Fruit fly (Drosophila melanogaster): ENCODE data around the gene Grl65a.

Gene Grl65a

DNA sequence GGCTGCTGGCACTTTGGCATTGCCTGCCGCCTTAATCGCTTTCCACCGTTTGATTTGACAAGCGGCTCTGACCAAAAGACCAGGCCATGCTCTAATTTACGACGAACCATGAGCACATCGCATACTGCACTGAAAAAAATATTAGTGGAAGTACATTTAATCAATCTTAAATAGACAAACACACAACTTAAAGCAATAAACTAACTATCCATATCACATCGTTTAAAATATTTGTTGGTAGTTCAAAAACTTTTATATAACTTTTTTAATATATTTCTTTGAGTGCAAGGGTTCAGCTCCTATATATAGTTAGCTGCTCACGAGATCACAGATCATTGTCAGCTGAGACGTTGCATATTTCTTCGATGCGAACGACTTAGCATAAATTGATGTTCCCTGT is 38.2 kb upstream of the Grl65a start (continued):
- 0 out of 4 replicates have a peak, but pooled peaks have one; percentile 43 for TF ChIP-seq chinmo (GFP tag; IDR thresholded peaks at IDR 0.05; ENCODE audit: partially characterized antibody)
- peak; percentile 12 for TF ChIP-seq CG9437 (GFP tag; optimal IDR thresholded peaks at IDR 0.05)
- peak; percentile 73 for TF ChIP-seq CG18262 (tag; optimal IDR thresholded peaks at IDR 0.05)
- TF ChIP-seq CG12769 (tag; optimal IDR thresholded peaks at IDR 0.05), result peak; percentile 64
- no peak for TF ChIP-seq knrl (GFP tag; IDR thresholded peaks at IDR 0.05; ENCODE audit: partially characterized antibody)
- TF ChIP-seq Oaz (GFP tag; IDR thresholded peaks at IDR 0.05), result no peak
- no peak for TF ChIP-seq wdn (GFP tag; IDR thresholded peaks at IDR 0.05)
- no peak for TF ChIP-seq klu (GFP tag; IDR thresholded peaks at IDR 0.05)
- no peak for TF ChIP-seq dati (GFP tag; IDR thresholded peaks at IDR 0.05)
- TF ChIP-seq CG16779 (GFP tag; IDR thresholded peaks at IDR 0.05), result no peak
- TF ChIP-seq CG11504 (tag; optimal IDR thresholded peaks at IDR 0.05), result peak; percentile 82
- peak; percentile 64 for TF ChIP-seq CG4820 (GFP tag; optimal IDR thresholded peaks at IDR 0.05)
- no peak for TF ChIP-seq al (GFP tag; IDR thresholded peaks at IDR 0.05)
- no peak for TF ChIP-seq gsb (GFP tag; IDR thresholded peaks at IDR 0.05)
- TF ChIP-seq CG4360 (GFP tag; IDR thresholded peaks at IDR 0.05), result 0 out of 2 replicates have a peak, but pooled peaks have one; percentile 31
- TF ChIP-seq CG2120 (GFP tag; optimal IDR thresholded peaks at IDR 0.05), result peak; percentile 45
- peak; percentile 64 for TF ChIP-seq odd (GFP tag; optimal IDR thresholded peaks at IDR 0.05)
- TF ChIP-seq crol (GFP tag; IDR thresholded peaks at IDR 0.05), result no peak
- no peak for TF ChIP-seq CG4617 (GFP tag; optimal IDR thresholded peaks at IDR 0.05; ENCODE audit: borderline replicate concordance)
- TF ChIP-seq p53 (GFP tag; optimal IDR thresholded peaks at IDR 0.05), result no peak
- TF ChIP-seq CG13894 (tag; optimal IDR thresholded peaks at IDR 0.05), result no peak
- no peak for TF ChIP-seq CG6272 (GFP tag; IDR thresholded peaks at IDR 0.05)
- no peak for TF ChIP-seq insv (GFP tag; optimal IDR thresholded peaks at IDR 0.05)
- TF ChIP-seq ci (GFP tag; IDR thresholded peaks at IDR 0.05), result peak; percentile 83
- peak; percentile 60 for TF ChIP-seq H2.0 (GFP tag; IDR thresholded peaks at IDR 0.05)
- peak; percentile 6 for TF ChIP-seq HmgZ (tag; optimal IDR thresholded peaks at IDR 0.05)
- peak; percentile 65 for TF ChIP-seq CG10366 (GFP tag; IDR thresholded peaks at IDR 0.05)
- no peak for TF ChIP-seq CG9876 (GFP tag; optimal IDR thresholded peaks at IDR 0.05)
- TF ChIP-seq CG16815 (GFP tag; optimal IDR thresholded peaks at IDR 0.05), result peak; percentile 28
- TF ChIP-seq ham (GFP tag; IDR thresholded peaks at IDR 0.05), result no peak
- peak; percentile 24 for TF ChIP-seq abd-A (tag; optimal IDR thresholded peaks at IDR 0.05)
- no peak for TF ChIP-seq CG10959 (GFP tag; IDR thresholded peaks at IDR 0.05)
- TF ChIP-seq slbo (GFP tag; IDR thresholded peaks at IDR 0.05), result peak; percentile 44; the same call in 1 of the 2 replicates
- peak; percentile 75 for TF ChIP-seq row (GFP tag; IDR thresholded peaks at IDR 0.05)
- TF ChIP-seq NK7.1 (GFP tag; optimal IDR thresholded peaks at IDR 0.05), result no peak
- no peak for TF ChIP-seq MTF-1 (GFP tag; optimal IDR thresholded peaks at IDR 0.05; ENCODE audit: borderline replicate concordance)
- peak; percentile 74 for TF ChIP-seq CG12391 (tag; optimal IDR thresholded peaks at IDR 0.05)
- no peak for TF ChIP-seq hkb (optimal IDR thresholded peaks at IDR 0.05)
- TF ChIP-seq hkb (GFP tag; IDR thresholded peaks at IDR 0.05), result peak; percentile 76
- TF ChIP-seq CG14965 (GFP tag; optimal IDR thresholded peaks at IDR 0.05; ENCODE audit: borderline replicate concordance), result no peak
- no peak for TF ChIP-seq CG10565 (GFP tag; optimal IDR thresholded peaks at IDR 0.05)
- TF ChIP-seq CG3407 (GFP tag; optimal IDR thresholded peaks at IDR 0.05), result peak; percentile 28
- TF ChIP-seq tap (tag; optimal IDR thresholded peaks at IDR 0.05), result peak; percentile 76
- TF ChIP-seq CG8089 (GFP tag; optimal IDR thresholded peaks at IDR 0.05), result no peak
- peak; percentile 55 for TF ChIP-seq nerfin-1 (tag; optimal IDR thresholded peaks at IDR 0.05)
- TF ChIP-seq en (GFP tag; optimal IDR thresholded peaks at IDR 0.05), result no peak
- peak; percentile 47 for TF ChIP-seq trh (GFP tag; optimal IDR thresholded peaks at IDR 0.05)
- TF ChIP-seq chn (GFP tag; optimal IDR thresholded peaks at IDR 0.05), result peak; percentile 15
- TF ChIP-seq pita (GFP tag; optimal IDR thresholded peaks at IDR 0.05), result no peak
- peak; percentile 69 for TF ChIP-seq CG17361 (GFP tag; IDR thresholded peaks at IDR 0.05)
- no peak for TF ChIP-seq BEAF-32 (GFP tag; optimal IDR thresholded peaks at IDR 0.05)
- TF ChIP-seq eve (GFP tag; optimal IDR thresholded peaks at IDR 0.05), result peak in 1 of 2 experiments; percentile 63
